Worm (Caenorhabditis elegans): ENCODE measurements around the gene irg-1.

ce11 chrV:3475021-3475420 is 48.4 kb upstream of the irg-1 start, which contains the start of gene oac-2:
- no peak for TF ChIP-seq ref-2 (tag; optimal IDR thresholded peaks at IDR 0.05)
- no peak for TF ChIP-seq hlh-8 (tag; optimal IDR thresholded peaks at IDR 0.05)
- TF ChIP-seq ttx-3 (tag; optimal IDR thresholded peaks at IDR 0.05) = no peak
- no peak for TF ChIP-seq pha-2 (tag; optimal IDR thresholded peaks at IDR 0.05)

Measured in whole organism, late embryonic.